Worm (Caenorhabditis elegans): ENCODE measurements around the gene fbxb-76.
A peak's percentile ranks its signal among the peaks of the same experiment; 100 is the strongest.

fbxb-76 gene

DNA sequence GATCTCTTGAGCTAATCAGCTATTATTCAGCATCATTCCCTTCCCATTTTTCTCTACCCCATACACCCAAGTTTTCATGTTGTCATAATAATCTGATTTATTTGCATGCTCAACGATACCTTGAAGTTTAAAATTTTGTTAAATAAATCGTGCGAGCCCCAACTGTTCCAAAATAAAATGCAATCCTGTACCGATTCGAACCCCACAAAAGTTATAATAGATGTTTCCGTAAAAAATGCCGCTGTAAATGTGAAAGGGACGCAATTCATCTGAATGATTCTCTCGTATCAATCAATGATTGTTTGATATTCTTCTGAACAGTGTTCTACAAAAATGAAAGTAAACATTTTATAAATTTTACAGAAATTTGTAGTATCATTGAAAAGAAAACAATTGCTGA is 1.7 kb downstream of the fbxb-76 start (continued):
- TF ChIP-seq die-1 (tag; optimal IDR thresholded peaks at IDR 0.05) (peak; percentile 56), nhr-90 (tag; optimal IDR thresholded peaks at IDR 0.05) (no peak), F33H1.4 (GFP tag; IDR thresholded peaks at IDR 0.05) (no peak; the same call in 1 of the 2 replicates), nhr-80 (tag; optimal IDR thresholded peaks at IDR 0.05) (no peak), zfh-2 (GFP tag; conservative IDR thresholded peaks at IDR 0.05) (no peak), mel-28 (tag; optimal IDR thresholded peaks at IDR 0.05; ENCODE audit: borderline replicate concordance) (no peak), tlf-1 (GFP tag; optimal IDR thresholded peaks at IDR 0.05) (peak; percentile 78), egl-44 (GFP tag; IDR thresholded peaks at IDR 0.05) (0 out of 2 replicates have a peak, but pooled peaks have one; percentile 55), D2030.7 (GFP tag; IDR thresholded peaks at IDR 0.05) (peak; percentile 52), K12H6.12 (tag; optimal IDR thresholded peaks at IDR 0.05) (no peak), pbrm-1 (GFP tag; IDR thresholded peaks at IDR 0.05) (no peak), nfyb-1 (GFP tag; IDR thresholded peaks at IDR 0.05) (no peak), let-607 (tag; optimal IDR thresholded peaks at IDR 0.05) (no peak), B0336.3 (GFP tag; IDR thresholded peaks at IDR 0.05) (peak; percentile 84), ceh-91 (GFP tag; IDR thresholded peaks at IDR 0.05) (0 out of 2 replicates have a peak, but pooled peaks have one; percentile 18), bed-1 (GFP tag; IDR thresholded peaks at IDR 0.05) (no peak), ceh-58 (GFP tag; IDR thresholded peaks at IDR 0.05) (peak; percentile 75; the same call in 1 of the 2 replicates), lsl-1 (GFP tag; optimal IDR thresholded peaks at IDR 0.05) (peak; percentile 57), dpff-1 (tag; optimal IDR thresholded peaks at IDR 0.05) (no peak), dpl-1 (GFP tag; optimal IDR thresholded peaks at IDR 0.05) (peak; percentile 14), snpc-4 (GFP tag; optimal IDR thresholded peaks at IDR 0.05) (no peak), snpc-4 (tag; optimal IDR thresholded peaks at IDR 0.05) (peak in 2 of 4 experiments; percentile 14 to 24), attf-6 (GFP tag; IDR thresholded peaks at IDR 0.05) (peak; percentile 86), lin-40 (tag; optimal IDR thresholded peaks at IDR 0.05) (no peak), cebp-2 (GFP tag; IDR thresholded peaks at IDR 0.05) (peak; percentile 63; the same call in 1 of the 2 replicates), ceh-40 (GFP tag; IDR thresholded peaks at IDR 0.05) (peak; percentile 68; the same call in 1 of the 2 replicates), F55B11.4 (tag; optimal IDR thresholded peaks at IDR 0.05; ENCODE audit: borderline replicate concordance, insufficient read depth) (no peak), Y53F4B.3 (GFP tag; IDR thresholded peaks at IDR 0.05) (no peak), nfya-2 (GFP tag; IDR thresholded peaks at IDR 0.05) (no peak), mxl-1 (tag; optimal IDR thresholded peaks at IDR 0.05) (no peak), madf-8 (GFP tag; conservative IDR thresholded peaks at IDR 0.05) (peak; percentile 41; the same call in 1 of the 2 replicates), ztf-18 (tag; optimal IDR thresholded peaks at IDR 0.05) (peak; percentile 20), gei-17 (GFP tag; optimal IDR thresholded peaks at IDR 0.05) (no peak), repo-1 (tag; optimal IDR thresholded peaks at IDR 0.05) (peak; percentile 55), lsy-27 (tag; optimal IDR thresholded peaks at IDR 0.05; ENCODE audit: borderline replicate concordance, insufficient read depth) (no peak), cebp-1 (GFP tag; IDR thresholded peaks at IDR 0.05) (no peak), cebp-1 (tag; optimal IDR thresholded peaks at IDR 0.05) (no peak), sea-2 (GFP tag; IDR thresholded peaks at IDR 0.05) (no peak), ceh-100 (GFP tag; IDR thresholded peaks at IDR 0.05) (0 out of 2 replicates have a peak, but pooled peaks have one; percentile 9), egrh-3 (GFP tag; IDR thresholded peaks at IDR 0.05) (no peak), chd-7 (tag; optimal IDR thresholded peaks at IDR 0.05) (no peak), ztf-22 (GFP tag; optimal IDR thresholded peaks at IDR 0.05) (no peak), ZK185.1 (tag; optimal IDR thresholded peaks at IDR 0.05; ENCODE audit: poor library complexity, severe bottlenecking) (no peak), unc-62 (GFP tag; optimal IDR thresholded peaks at IDR 0.05) (no peak), hmg-20 (GFP tag; IDR thresholded peaks at IDR 0.05) (no peak), lin-35 (GFP tag; optimal IDR thresholded peaks at IDR 0.05) (no peak), ztf-3 (GFP tag; optimal IDR thresholded peaks at IDR 0.05) (no peak), ekl-4 (GFP tag; IDR thresholded peaks at IDR 0.05) (peak; percentile 88), F57A8.1 (GFP tag; optimal IDR thresholded peaks at IDR 0.05) (no peak)
